Worm (Caenorhabditis elegans) whole organism, midembryonic: ENCODE data around the gene Y53C12A.7.
A peak's percentile ranks its signal among the peaks of the same experiment; 100 is the strongest.

ENCODE experiments used
- T22C8.4 ChIP-seq: fragments of 200-800 bp; sonication (Bioruptor generic); IDR thresholded peaks from 2 replicates; pipeline ENCODE4 v1.3.6; 2022; ENCODE audit warnings: missing genetic modification characterization, missing compliant biosample characterization
- cog-1 ChIP-seq: sonication (generic microtip); optimal IDR thresholded peaks from 2 replicates; lab custom pipeline; 2016; ENCODE audit warnings: missing genetic modification characterization, missing compliant biosample characterization
- flt-1 ChIP-seq: fragments of 200-800 bp; sonication (Bioruptor generic); IDR thresholded peaks from 2 replicates; pipeline ENCODE4 v1.3.6; 2022; ENCODE audit warnings: missing genetic modification characterization, missing compliant biosample characterization
- klf-2 ChIP-seq: fragments of 200-800 bp; sonication (Bioruptor generic); conservative IDR thresholded peaks from 2 replicates; pipeline ENCODE4 v1.3.6; 2022; ENCODE audit warnings: missing genetic modification reagents, missing genetic modification characterization, missing compliant biosample characterization
- med-1 ChIP-seq: sonication (generic microtip); optimal IDR thresholded peaks from 2 replicates; lab custom pipeline; 2017; ENCODE audit warnings: missing genetic modification characterization, mild to moderate bottlenecking, missing compliant biosample characterization, antibody characterized with exemption, missing genetic modification reagents; ENCODE audit not compliant: insufficient read depth
- ref-1 ChIP-seq: fragments of 200-800 bp; sonication (Bioruptor generic); conservative IDR thresholded peaks from 2 replicates; pipeline ENCODE4 v1.3.6; 2022; ENCODE audit warnings: missing genetic modification reagents, missing genetic modification characterization, missing compliant biosample characterization
- tab-1 ChIP-seq: fragments of 200-800 bp; sonication (Bioruptor generic); IDR thresholded peaks from 2 replicates; pipeline ENCODE4 v1.3.6; 2022; ENCODE audit warnings: missing genetic modification characterization, missing compliant biosample characterization
- ztf-23 ChIP-seq: fragments of 200-800 bp; sonication (Bioruptor generic); IDR thresholded peaks from 2 replicates; pipeline ENCODE4 v1.3.6; 2022; ENCODE audit warnings: missing genetic modification reagents, missing genetic modification characterization, missing compliant biosample characterization
- ztf-29 ChIP-seq: fragments of 200-800 bp; sonication (Bioruptor generic); IDR thresholded peaks from 2 replicates; pipeline ENCODE4 v1.3.6; 2022; ENCODE audit warnings: missing genetic modification reagents, missing genetic modification characterization, missing compliant biosample characterization

The Y53C12A.7 gene

DNA sequence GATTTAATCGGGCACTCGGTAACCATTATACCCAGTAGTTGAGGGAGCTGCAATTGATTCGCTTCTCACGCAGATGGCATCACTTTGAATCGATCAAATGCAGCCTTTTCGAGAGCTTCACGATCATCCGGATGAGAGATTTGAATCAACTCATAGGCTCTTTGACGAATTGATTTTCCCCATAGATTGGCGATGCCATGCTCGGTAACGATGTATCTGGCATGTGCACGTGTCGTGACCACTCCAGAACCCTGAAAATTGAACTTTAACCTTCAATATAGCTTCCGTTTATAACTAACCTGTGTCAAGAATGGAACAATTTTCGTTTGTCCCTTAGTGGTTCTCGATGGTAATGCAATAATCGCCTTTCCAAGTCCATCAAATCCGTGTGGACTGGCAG lies 16.2 kb upstream of the Y53C12A.7 start:
- TF ChIP-seq ztf-29 (GFP tag; lab: Robert Waterston, UW) = no peak
- no peak for TF ChIP-seq cog-1 (tag; lab: Kevin White, UChicago)
- TF ChIP-seq ztf-23 (GFP tag; lab: Robert Waterston, UW) = no peak
- TF ChIP-seq flt-1 (GFP tag; lab: Robert Waterston, UW) = no peak
- TF ChIP-seq tab-1 (GFP tag; lab: Robert Waterston, UW) = no peak
- no peak for TF ChIP-seq ref-1 (GFP tag; lab: Robert Waterston, UW)
- TF ChIP-seq med-1 (GFP tag; lab: Kevin White, UChicago) = no peak
- TF ChIP-seq T22C8.4 (GFP tag; lab: Robert Waterston, UW) = no peak
- no peak for TF ChIP-seq klf-2 (GFP tag; lab: Robert Waterston, UW)

ce11 chrII:9686663-9687193 lies 13.6 kb upstream of the Y53C12A.7 start, which contains the start of gene ZK1320.9:
Gene ZK1320.9, minus strand, starts transcription at chrII:9686713.
- TF ChIP-seq tab-1 (GFP tag; lab: Robert Waterston, UW) (no peak), klf-2 (GFP tag; lab: Robert Waterston, UW) (no peak), ztf-29 (GFP tag; lab: Robert Waterston, UW) (no peak), ref-1 (GFP tag; lab: Robert Waterston, UW) (no peak), flt-1 (GFP tag; lab: Robert Waterston, UW) (no peak), cog-1 (tag; lab: Kevin White, UChicago) (no peak), ztf-23 (GFP tag; lab: Robert Waterston, UW) (no peak), med-1 (GFP tag; lab: Kevin White, UChicago) (no peak), T22C8.4 (GFP tag; lab: Robert Waterston, UW) (no peak)

- TF ChIP-seq cog-1 (tag; lab: Kevin White, UChicago) (no peak), ref-1 (GFP tag; lab: Robert Waterston, UW) (no peak), ztf-23 (GFP tag; lab: Robert Waterston, UW) (no peak), T22C8.4 (GFP tag; lab: Robert Waterston, UW) (no peak), med-1 (GFP tag; lab: Kevin White, UChicago) (no peak), flt-1 (GFP tag; lab: Robert Waterston, UW) (no peak), tab-1 (GFP tag; lab: Robert Waterston, UW) (no peak), ztf-29 (GFP tag; lab: Robert Waterston, UW) (no peak), klf-2 (GFP tag; lab: Robert Waterston, UW) (no peak)
Measured at ce11 chrII:9690067-9690632, 10.2 kb upstream of the Y53C12A.7 start.

- TF ChIP-seq T22C8.4 (GFP tag; lab: Robert Waterston, UW) = no peak
- TF ChIP-seq ztf-29 (GFP tag; lab: Robert Waterston, UW) = no peak
- TF ChIP-seq tab-1 (GFP tag; lab: Robert Waterston, UW) = no peak
- no peak for TF ChIP-seq ref-1 (GFP tag; lab: Robert Waterston, UW)
- no peak for TF ChIP-seq klf-2 (GFP tag; lab: Robert Waterston, UW)
- no peak for TF ChIP-seq flt-1 (GFP tag; lab: Robert Waterston, UW)
- TF ChIP-seq cog-1 (tag; lab: Kevin White, UChicago) = no peak
- TF ChIP-seq med-1 (GFP tag; lab: Kevin White, UChicago) = no peak
- TF ChIP-seq ztf-23 (GFP tag; lab: Robert Waterston, UW) = no peak
Measured at ce11 chrII:9691839-9692238, 8.5 kb upstream of the Y53C12A.7 start, which contains the start of gene nlp-11. Gene nlp-11, minus strand, starts transcription at chrII:9691939.

ce11 chrII:9695942-9696341 lies 4.4 kb upstream of the Y53C12A.7 start:
- TF ChIP-seq T22C8.4 (GFP tag; lab: Robert Waterston, UW) = no peak

ce11 chrII:9703601-9704000 lies 3.3 kb downstream of the Y53C12A.7 start, which contains the start of gene mop-25.2:
Gene mop-25.2, minus strand, starts transcription at chrII:9703701.
- no peak for TF ChIP-seq klf-2 (GFP tag; lab: Robert Waterston, UW)
- TF ChIP-seq ref-1 (GFP tag; lab: Robert Waterston, UW) = no peak
- TF ChIP-seq med-1 (GFP tag; lab: Kevin White, UChicago) = no peak
- TF ChIP-seq ztf-29 (GFP tag; lab: Robert Waterston, UW) = no peak
- TF ChIP-seq ztf-23 (GFP tag; lab: Robert Waterston, UW) = no peak
- TF ChIP-seq cog-1 (tag; lab: Kevin White, UChicago) = no peak
- no peak for TF ChIP-seq T22C8.4 (GFP tag; lab: Robert Waterston, UW)
- no peak for TF ChIP-seq tab-1 (GFP tag; lab: Robert Waterston, UW)
- TF ChIP-seq flt-1 (GFP tag; lab: Robert Waterston, UW) = no peak

ce11 chrII:9704746-9705145 lies 4.4 kb downstream of the Y53C12A.7 start, which contains the start of gene Y53C12A.10:
Gene Y53C12A.10, minus strand, starts transcription at chrII:9704846.
- TF ChIP-seq med-1 (GFP tag; lab: Kevin White, UChicago) = no peak
- TF ChIP-seq T22C8.4 (GFP tag; lab: Robert Waterston, UW) = no peak
- no peak for TF ChIP-seq ref-1 (GFP tag; lab: Robert Waterston, UW)
- TF ChIP-seq flt-1 (GFP tag; lab: Robert Waterston, UW) = no peak
- TF ChIP-seq klf-2 (GFP tag; lab: Robert Waterston, UW) = no peak

- TF ChIP-seq ztf-23 (GFP tag; lab: Robert Waterston, UW) = 0 out of 2 replicates have a peak, but pooled peaks have one; percentile 7
- TF ChIP-seq cog-1 (tag; lab: Kevin White, UChicago) = peak; percentile 23
- TF ChIP-seq ref-1 (GFP tag; lab: Robert Waterston, UW) = no peak
Measured at ce11 chrII:9706207-9706606, 5.9 kb downstream of the Y53C12A.7 start, which contains the start of gene Y53C12A.3. Gene Y53C12A.3, minus strand, starts transcription at chrII:9706240.

ce11 chrII:9708835-9709299 lies 8.5 kb downstream of the Y53C12A.7 start, which contains the start of gene glt-5:
Gene glt-5, minus strand, starts transcription at chrII:9708885.
- TF ChIP-seq ref-1 (GFP tag; lab: Robert Waterston, UW) = no peak
- TF ChIP-seq cog-1 (tag; lab: Kevin White, UChicago) = no peak
- no peak for TF ChIP-seq flt-1 (GFP tag; lab: Robert Waterston, UW)
- no peak for TF ChIP-seq ztf-23 (GFP tag; lab: Robert Waterston, UW)
- no peak for TF ChIP-seq ztf-29 (GFP tag; lab: Robert Waterston, UW)
- no peak for TF ChIP-seq med-1 (GFP tag; lab: Kevin White, UChicago)
- TF ChIP-seq klf-2 (GFP tag; lab: Robert Waterston, UW) = no peak
- no peak for TF ChIP-seq tab-1 (GFP tag; lab: Robert Waterston, UW)
- no peak for TF ChIP-seq T22C8.4 (GFP tag; lab: Robert Waterston, UW)
